Worm (Caenorhabditis elegans) whole organism, dauer: ENCODE measurements around the gene F35B12.10.

Experiments used
- unc-62 ChIP-seq: sonication (generic microtip); optimal IDR thresholded peaks from 2 replicates; lab custom pipeline; 2017; ENCODE audit warnings: missing biosample characterization, missing genetic modification reagents, missing genetic modification characterization

Gene F35B12.10

ce11 chrV:11629222-11630026 lies at the start of gene F35B12.10:
F35B12.10 (minus strand) TSS chrV:11629272.
- TF ChIP-seq unc-62 (GFP tag; lab: Kevin White, UChicago), result no peak

ce11 chrV:11677494-11677893 lies 48.4 kb upstream of the F35B12.10 start:
- TF ChIP-seq unc-62 (GFP tag; lab: Kevin White, UChicago), result no peak

- no peak for TF ChIP-seq unc-62 (GFP tag; lab: Kevin White, UChicago)
Measured at ce11 chrV:11677030-11677429, 48.0 kb upstream of the F35B12.10 start.

- no peak for TF ChIP-seq unc-62 (GFP tag; lab: Kevin White, UChicago)
Measured at ce11 chrV:11676498-11676897, 47.4 kb upstream of the F35B12.10 start.

ce11 chrV:11675638-11676037 lies 46.6 kb upstream of the F35B12.10 start, which contains the start of gene ape-1:
ape-1 (plus strand) TSS chrV:11675938.
- no peak for TF ChIP-seq unc-62 (GFP tag; lab: Kevin White, UChicago)

ce11 chrV:11674594-11675579 lies 45.8 kb upstream of the F35B12.10 start:
- no peak for TF ChIP-seq unc-62 (GFP tag; lab: Kevin White, UChicago)

- no peak for TF ChIP-seq unc-62 (GFP tag; lab: Kevin White, UChicago)
Measured at ce11 chrV:11673746-11674365, 44.8 kb upstream of the F35B12.10 start.

ce11 chrV:11672497-11672896 lies 43.4 kb upstream of the F35B12.10 start, which contains the start of gene lgc-44:
lgc-44 (minus strand) TSS chrV:11672597.
- no peak for TF ChIP-seq unc-62 (GFP tag; lab: Kevin White, UChicago)

ce11 chrV:11667176-11667575 lies 38.1 kb upstream of the F35B12.10 start, which contains the start of gene F46F3.3:
F46F3.3 (plus strand) TSS chrV:11667476.
- no peak for TF ChIP-seq unc-62 (GFP tag; lab: Kevin White, UChicago)

ce11 chrV:11664875-11665384 lies 35.9 kb upstream of the F35B12.10 start, which contains the start of gene ceh-27:
ceh-27 (minus strand) TSS chrV:11665102.
- no peak for TF ChIP-seq unc-62 (GFP tag; lab: Kevin White, UChicago)

ce11 chrV:11660566-11660965 lies 31.5 kb upstream of the F35B12.10 start:
- no peak for TF ChIP-seq unc-62 (GFP tag; lab: Kevin White, UChicago)

ce11 chrV:11656469-11656868 lies 27.4 kb upstream of the F35B12.10 start:
- TF ChIP-seq unc-62 (GFP tag; lab: Kevin White, UChicago), result no peak

- no peak for TF ChIP-seq unc-62 (GFP tag; lab: Kevin White, UChicago)
Measured at ce11 chrV:11653095-11653494, 24.0 kb upstream of the F35B12.10 start.

- TF ChIP-seq unc-62 (GFP tag; lab: Kevin White, UChicago), result no peak
Measured at ce11 chrV:11650720-11651119, 21.6 kb upstream of the F35B12.10 start, which contains the start of gene zip-10. zip-10 (minus strand) TSS chrV:11650762.

ce11 chrV:11649254-11649653 lies 20.2 kb upstream of the F35B12.10 start:
- no peak for TF ChIP-seq unc-62 (GFP tag; lab: Kevin White, UChicago)
